Worm (Caenorhabditis elegans) whole organism, young adult: ENCODE data around the gene him-18.

ENCODE experiments used
- ama-1 ChIP-seq, 3 experiments: fragments of 150-350 bp in 1 of 3; sonication (generic microtip) in 2 of 3; optimal IDR thresholded peaks; 2 replicates each; lab custom pipeline; 2014 to 2018; ENCODE audit warnings: missing biosample characterization in 2 of 3, missing genetic modification characterization in 2 of 3, missing genetic modification reagents in 2 of 3
- him-1 ChIP-seq: sonication (generic microtip); optimal IDR thresholded peaks from 2 replicates; lab custom pipeline; 2016; ENCODE audit warnings: missing genotype, missing genetic modification reagents, missing genetic modification characterization, missing compliant biosample characterization
- hmg-20 ChIP-seq: fragments of 200-800 bp; sonication (Bioruptor generic); IDR thresholded peaks from 2 replicates; pipeline ENCODE4 v1.3.6; 2022; ENCODE audit warnings: missing genetic modification reagents, missing genetic modification characterization, missing compliant biosample characterization
- snpc-1.1 ChIP-seq: sonication (generic microtip); optimal IDR thresholded peaks from 2 replicates; lab custom pipeline; 2017; ENCODE audit warnings: missing genetic modification characterization, mild to moderate bottlenecking, missing compliant biosample characterization, antibody characterized with exemption, moderate library complexity, missing genotype, missing genetic modification reagents; ENCODE audit not compliant: insufficient read depth
- ztf-28 ChIP-seq: fragments of 200-800 bp; sonication (Bioruptor generic); IDR thresholded peaks from 2 replicates; pipeline ENCODE4 v1.3.6; 2022; ENCODE audit warnings: missing genetic modification reagents, missing genetic modification characterization, missing compliant biosample characterization

DNA sequence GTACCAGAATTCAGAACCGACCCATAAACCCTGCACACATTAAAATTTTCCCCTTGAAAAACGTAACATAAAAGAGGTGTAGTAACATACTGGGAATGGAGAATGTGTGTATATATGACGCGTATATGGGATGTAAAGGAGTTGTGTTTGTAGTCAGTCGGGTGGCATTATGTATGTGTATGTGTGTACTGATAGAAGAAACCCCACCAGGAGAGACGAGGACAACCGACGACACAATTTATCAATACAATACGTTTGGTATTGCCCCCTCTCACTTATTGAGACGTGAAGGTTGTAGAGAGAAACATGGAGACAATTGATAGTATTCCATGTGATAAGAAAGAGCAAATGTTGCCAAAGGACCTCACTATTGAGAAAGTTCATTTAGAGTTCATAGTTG lies 46.9 kb downstream of the him-18 start:
- TF ChIP-seq ztf-28: no peak
- no peak for TF ChIP-seq snpc-1.1 (tag; lab: Kevin White, UChicago)
- TF ChIP-seq him-1 (tag; lab: Kevin White, UChicago): no peak
- TF ChIP-seq ama-1 (optimal IDR thresholded peaks at IDR 0.05; lab: Kevin White, UChicago): no peak
- TF ChIP-seq ama-1 (GFP tag; optimal IDR thresholded peaks at IDR 0.05; lab: Kevin White, UChicago): no peak
- TF ChIP-seq hmg-20 (GFP tag; lab: Robert Waterston, UW): no peak
